Fruit fly (Drosophila melanogaster) whole organism: ENCODE data around the gene BORCS5.

ENCODE experiments used
- CG8478 ChIP-seq: fragments of >200 bp; optimal IDR thresholded peaks from 2 replicates; lab custom pipeline; 2018; ENCODE audit warnings: inconsistent platforms
- pan ChIP-seq: fragments of >200 bp; optimal IDR thresholded peaks from 2 replicates; lab custom pipeline; 2017
- psq ChIP-seq: fragments of >200 bp; optimal IDR thresholded peaks from 2 replicates; lab custom pipeline; 2017
- usp ChIP-seq: fragments of >200 bp; optimal IDR thresholded peaks from 2 replicates; lab custom pipeline; 2017; ENCODE audit warnings: missing biosample characterization, missing genetic modification characterization, mixed read lengths

dm6 chrX:11852310-11852709 is 20.3 kb downstream of the BORCS5 start, which contains the start of gene p24-1:
- TF ChIP-seq CG8478 (lab: Kevin White, UChicago), result no peak
- TF ChIP-seq psq (lab: Kevin White, UChicago), result no peak
- TF ChIP-seq pan, result no peak
- TF ChIP-seq usp, result no peak
